Worm (Caenorhabditis elegans) whole organism, late embryonic: ENCODE data around the gene Y47D7A.13.
A peak's percentile ranks its signal among the peaks of the same experiment; 100 is the strongest.
"Not testable (repeated sequence)": the region's sequence is repeated elsewhere in the genome, so short reads cannot be mapped to it uniquely, and the experiment has no call there.

Experiments
- C38D4.7 ChIP-seq: fragments of 200-800 bp; sonication (Bioruptor generic); optimal IDR thresholded peaks from 2 replicates; lab custom pipeline; 2018; ENCODE audit warnings: mild to moderate bottlenecking, missing genetic modification characterization, moderate library complexity, missing compliant biosample characterization
- K02D7.2 ChIP-seq: sonication (generic microtip); optimal IDR thresholded peaks from 2 replicates; lab custom pipeline; 2017; ENCODE audit warnings: mild to moderate bottlenecking, missing genetic modification characterization, missing compliant biosample characterization
- T23F11.4 ChIP-seq: fragments of 200-800 bp; sonication (Bioruptor generic); optimal IDR thresholded peaks from 2 replicates; lab custom pipeline; 2018; ENCODE audit warnings: mild to moderate bottlenecking, missing genetic modification characterization, missing compliant biosample characterization
- ceh-14 ChIP-seq: sonication (generic microtip); optimal IDR thresholded peaks from 2 replicates; lab custom pipeline; 2016; ENCODE audit warnings: missing genotype, missing genetic modification characterization, missing compliant biosample characterization
- ceh-18 ChIP-seq: sonication (generic microtip); optimal IDR thresholded peaks from 2 replicates; lab custom pipeline; 2016; ENCODE audit warnings: missing genetic modification characterization, missing compliant biosample characterization
- ceh-2 ChIP-seq: sonication (generic microtip); optimal IDR thresholded peaks from 2 replicates; lab custom pipeline; 2016; ENCODE audit warnings: missing genotype, missing genetic modification characterization, missing compliant biosample characterization
- ceh-24 ChIP-seq: sonication (generic microtip); optimal IDR thresholded peaks from 2 replicates; lab custom pipeline; 2016; ENCODE audit warnings: mild to moderate bottlenecking, missing genetic modification characterization, missing compliant biosample characterization
- ceh-30 ChIP-seq: fragments of 150-350 bp; optimal IDR thresholded peaks from 2 replicates; lab custom pipeline; 2014; ENCODE audit warnings: missing biosample characterization, missing genetic modification characterization
- ceh-45 ChIP-seq: fragments of 200-800 bp; sonication (Bioruptor generic); IDR thresholded peaks from 2 replicates; pipeline ENCODE4 v1.3.6; 2022; ENCODE audit warnings: missing genetic modification reagents, missing genetic modification characterization, missing compliant biosample characterization
- ceh-48 ChIP-seq: sonication (generic microtip); optimal IDR thresholded peaks from 2 replicates; lab custom pipeline; 2016; ENCODE audit warnings: missing genetic modification characterization, inconsistent platforms, missing compliant biosample characterization
- ceh-6 ChIP-seq: fragments of 200-800 bp; sonication (Bioruptor generic); optimal IDR thresholded peaks from 2 replicates; lab custom pipeline; 2018; ENCODE audit warnings: mild to moderate bottlenecking, missing genetic modification characterization, missing compliant biosample characterization
- che-1 ChIP-seq: sonication (generic microtip); optimal IDR thresholded peaks from 2 replicates; lab custom pipeline; 2016; ENCODE audit warnings: mild to moderate bottlenecking, missing genetic modification characterization, missing compliant biosample characterization
- dmd-4 ChIP-seq: sonication (generic microtip); optimal IDR thresholded peaks from 2 replicates; lab custom pipeline; 2016; ENCODE audit warnings: borderline replicate concordance, missing genetic modification characterization, missing compliant biosample characterization
- dve-1 ChIP-seq: sonication (generic microtip); optimal IDR thresholded peaks from 2 replicates; lab custom pipeline; 2017; ENCODE audit warnings: antibody characterized with exemption, mild to moderate bottlenecking, missing genetic modification characterization, missing compliant biosample characterization
- gmeb-2 ChIP-seq: sonication (generic microtip); optimal IDR thresholded peaks from 2 replicates; lab custom pipeline; 2016; ENCODE audit warnings: missing genetic modification characterization, inconsistent platforms, missing compliant biosample characterization
- hlh-6 ChIP-seq: sonication (generic microtip); optimal IDR thresholded peaks from 2 replicates; lab custom pipeline; 2016; ENCODE audit warnings: missing genotype, missing genetic modification characterization, missing compliant biosample characterization
- hlh-8 ChIP-seq: sonication (generic microtip); optimal IDR thresholded peaks from 2 replicates; lab custom pipeline; 2016; ENCODE audit warnings: missing genotype, missing genetic modification characterization, missing compliant biosample characterization
- lim-6 ChIP-seq: sonication (generic microtip); optimal IDR thresholded peaks from 2 replicates; lab custom pipeline; 2016; ENCODE audit warnings: missing genetic modification characterization, missing compliant biosample characterization
- mec-3 ChIP-seq: sonication (generic microtip); optimal IDR thresholded peaks from 2 replicates; lab custom pipeline; 2016; ENCODE audit warnings: borderline replicate concordance, missing genetic modification characterization, missing compliant biosample characterization
- nfya-1 ChIP-seq: sonication (generic microtip); optimal IDR thresholded peaks from 2 replicates; lab custom pipeline; 2017; ENCODE audit warnings: missing genetic modification characterization, mild to moderate bottlenecking, missing compliant biosample characterization, antibody characterized with exemption, moderate library complexity
- pat-9 ChIP-seq: fragments of 200-800 bp; sonication (Bioruptor generic); optimal IDR thresholded peaks from 2 replicates; lab custom pipeline; 2018; ENCODE audit warnings: mild to moderate bottlenecking, missing genetic modification characterization, moderate library complexity, missing compliant biosample characterization
- pha-2 ChIP-seq: sonication (generic microtip); optimal IDR thresholded peaks from 2 replicates; lab custom pipeline; 2017; ENCODE audit warnings: mild to moderate bottlenecking, missing genetic modification characterization, missing compliant biosample characterization
- pqm-1 ChIP-seq: sonication (generic microtip); optimal IDR thresholded peaks from 2 replicates; lab custom pipeline; 2016; ENCODE audit warnings: missing genetic modification characterization, missing compliant biosample characterization
- pros-1 ChIP-seq: fragments of 150-350 bp; optimal IDR thresholded peaks from 2 replicates; lab custom pipeline; 2014; ENCODE audit warnings: missing biosample characterization, missing genetic modification reagents, missing genetic modification characterization
- rnt-1 ChIP-seq: sonication (generic microtip); optimal IDR thresholded peaks from 2 replicates; lab custom pipeline; 2016; ENCODE audit warnings: missing genetic modification characterization, missing compliant biosample characterization
- sdc-2 ChIP-seq: sonication (generic microtip); optimal IDR thresholded peaks from 2 replicates; lab custom pipeline; 2016; ENCODE audit warnings: missing genotype, missing genetic modification characterization, missing compliant biosample characterization
- sox-2 ChIP-seq: fragments of 200-800 bp; sonication (Bioruptor generic); IDR thresholded peaks from 2 replicates; pipeline ENCODE4 v1.3.6; 2022; ENCODE audit warnings: missing genetic modification reagents, missing genetic modification characterization, missing compliant biosample characterization
- sox-4 ChIP-seq: sonication (generic microtip); optimal IDR thresholded peaks from 2 replicates; lab custom pipeline; 2017; ENCODE audit warnings: mild to moderate bottlenecking, missing genetic modification characterization, inconsistent platforms, missing compliant biosample characterization
- syd-9 ChIP-seq: sonication (generic microtip); optimal IDR thresholded peaks from 2 replicates; lab custom pipeline; 2016; ENCODE audit warnings: mild to moderate bottlenecking, missing genetic modification characterization, moderate library complexity, missing compliant biosample characterization
- tbx-2 ChIP-seq: sonication (generic microtip); optimal IDR thresholded peaks from 2 replicates; lab custom pipeline; 2016; ENCODE audit warnings: missing genetic modification characterization, missing compliant biosample characterization
- unc-3 ChIP-seq, 2 experiments: fragments of 200-800 bp in 1 of 2; sonication (Bioruptor generic) in 1 of 2; sonication (generic microtip) in 1 of 2; conservative IDR thresholded peaks in 1 of 2; optimal IDR thresholded peaks in 1 of 2; 2 replicates each; pipeline versions ENCODE4 v1.3.6 to Lab custom; 2016 to 2022; ENCODE audit warnings: missing compliant biosample characterization in 2 of 2, missing genetic modification characterization in 2 of 2, missing genetic modification reagents in 1 of 2
- unc-42 ChIP-seq: sonication (generic microtip); optimal IDR thresholded peaks from 2 replicates; lab custom pipeline; 2016; ENCODE audit warnings: missing genotype, missing genetic modification characterization, missing compliant biosample characterization
- unc-55 ChIP-seq: sonication (generic microtip); optimal IDR thresholded peaks from 2 replicates; lab custom pipeline; 2017; ENCODE audit warnings: missing biosample characterization, missing genetic modification reagents, missing genetic modification characterization
- ztf-16 ChIP-seq: sonication (generic microtip); optimal IDR thresholded peaks from 2 replicates; lab custom pipeline; 2017; ENCODE audit warnings: missing genetic modification characterization, missing compliant biosample characterization

Y47D7A.13 gene

ce11 chrV:4435411-4435981, at the start of gene Y47D7A.13:
Gene Y47D7A.13, minus strand, starts transcription at chrV:4435927.
- TF ChIP-seq K02D7.2 (tag; lab: Kevin White, UChicago) (no peak), dmd-4 (tag; lab: Kevin White, UChicago) (peak; percentile 39), ceh-2 (tag; lab: Kevin White, UChicago) (no peak), unc-3 (GFP tag; conservative IDR thresholded peaks at IDR 0.05; lab: Robert Waterston, UW) (no peak), unc-3 (tag; optimal IDR thresholded peaks at IDR 0.05; lab: Kevin White, UChicago) (no peak), ceh-14 (tag; lab: Kevin White, UChicago) (no peak)
- TF ChIP-seq, all 69 proteins: peak for 1

DNA sequence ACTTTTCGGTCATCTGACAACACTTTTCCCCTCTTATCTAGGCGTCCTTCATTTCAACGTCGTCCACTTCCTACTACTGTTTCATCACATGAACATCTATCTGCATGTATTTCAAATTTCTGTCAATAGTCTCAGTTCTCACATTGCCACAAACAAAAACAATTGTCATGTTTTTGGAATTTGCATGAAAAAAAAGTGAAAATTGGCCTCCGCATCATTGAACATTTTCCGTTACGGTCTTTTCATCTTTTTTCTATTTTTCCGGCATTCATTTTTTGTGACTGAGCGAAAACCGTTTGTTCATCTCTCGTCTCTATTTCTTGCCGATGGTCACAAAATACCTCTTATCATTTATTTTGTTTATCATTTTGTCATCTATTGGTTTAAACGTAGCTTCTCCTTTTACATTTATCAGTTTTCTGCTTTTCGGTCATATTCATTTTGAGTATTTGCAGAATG, 47.4 kb upstream of the Y47D7A.13 start, which contains the start of gene exc-15:
Gene exc-15 (plus strand): TSS at position 411 of the 459 bp plus-strand sequence.
- TF ChIP-seq syd-9 (tag; lab: Kevin White, UChicago): no peak
- no peak for TF ChIP-seq tbx-2 (tag; lab: Kevin White, UChicago)
- no peak for TF ChIP-seq ceh-30 (tag; lab: Kevin White, UChicago)

ce11 chrV:4481823-4482222, 46.1 kb upstream of the Y47D7A.13 start:
- TF ChIP-seq sox-2 (GFP tag; lab: Robert Waterston, UW): no peak

- not testable (repeated sequence) for TF ChIP-seq ceh-48 (tag; lab: Kevin White, UChicago); che-1 (tag; lab: Kevin White, UChicago); pha-2
These were observed 38.8 kb upstream of the Y47D7A.13 start, which contains the start of gene str-35 for ce11 chrV:4474543-4474942. Gene str-35, plus strand, starts transcription at chrV:4474843.

ce11 chrV:4471065-4471464, 35.3 kb upstream of the Y47D7A.13 start, which contains the start of gene T08H10.3:
Gene T08H10.3, plus strand, starts transcription at chrV:4471365.
- TF ChIP-seq pqm-1 (tag; lab: Kevin White, UChicago): no peak
- no peak for TF ChIP-seq ceh-6
- TF ChIP-seq unc-42 (tag; lab: Kevin White, UChicago): no peak
- no peak for TF ChIP-seq ceh-48 (tag; lab: Kevin White, UChicago)
- no peak for TF ChIP-seq dmd-4 (tag; lab: Kevin White, UChicago)
- TF ChIP-seq ztf-16: no peak
- no peak for TF ChIP-seq pat-9
- no peak for TF ChIP-seq gmeb-2
- no peak for TF ChIP-seq rnt-1
- TF ChIP-seq nfya-1 (tag; lab: Kevin White, UChicago): no peak
- TF ChIP-seq C38D4.7 (GFP tag; lab: Kevin White, UChicago): no peak
- no peak for TF ChIP-seq mec-3 (tag; lab: Kevin White, UChicago)
- TF ChIP-seq ceh-45: no peak
- no peak for TF ChIP-seq che-1 (tag; lab: Kevin White, UChicago)
- no peak for TF ChIP-seq hlh-8 (tag; lab: Kevin White, UChicago)
- no peak for TF ChIP-seq tbx-2 (tag; lab: Kevin White, UChicago)
- no peak for TF ChIP-seq dve-1 (tag; lab: Kevin White, UChicago)
- TF ChIP-seq, all 69 proteins: peak for 0

ce11 chrV:4454634-4455033, 18.9 kb upstream of the Y47D7A.13 start, which contains the start of gene gnrr-5:
Gene gnrr-5, minus strand, starts transcription at chrV:4454734.
- no peak for TF ChIP-seq T23F11.4 (GFP tag; lab: Kevin White, UChicago)
- no peak for TF ChIP-seq sox-4 (tag; lab: Kevin White, UChicago)
- TF ChIP-seq hlh-6 (tag; lab: Kevin White, UChicago): no peak
- TF ChIP-seq hlh-8 (tag; lab: Kevin White, UChicago): no peak
- no peak for TF ChIP-seq pat-9
- TF ChIP-seq pros-1 (tag; lab: Kevin White, UChicago): no peak
- no peak for TF ChIP-seq ceh-6
- no peak for TF ChIP-seq ceh-24 (tag; lab: Kevin White, UChicago)
- no peak for TF ChIP-seq mec-3 (tag; lab: Kevin White, UChicago)
- TF ChIP-seq unc-55 (GFP tag; lab: Kevin White, UChicago): no peak
- TF ChIP-seq unc-42 (tag; lab: Kevin White, UChicago): no peak
- TF ChIP-seq ceh-18: no peak
- TF ChIP-seq sdc-2 (tag; lab: Kevin White, UChicago): no peak
- no peak for TF ChIP-seq lim-6 (tag; lab: Kevin White, UChicago)
